Fruit fly (Drosophila melanogaster) whole organism, embryonic: Measurements from ENCODE around the gene CG34278.
A peak's percentile ranks its signal among the peaks of the same experiment; 100 is the strongest.

Source experiments
- Aef1 ChIP-seq: fragments of 200-800 bp; sonication (Bioruptor generic); IDR thresholded peaks from 3 replicates; pipeline ENCODE4 v1.3.6; 2022; ENCODE audit warnings: missing biosample characterization, missing genetic modification characterization
- B-H2 ChIP-seq: fragments of 200-800 bp; sonication (Bioruptor generic); optimal IDR thresholded peaks from 2 replicates; lab custom pipeline; 2018; ENCODE audit warnings: missing biosample characterization, mild to moderate bottlenecking, missing genetic modification characterization
- Bteb2 ChIP-seq: fragments of 200-800 bp; sonication (Bioruptor generic); optimal IDR thresholded peaks from 2 replicates; lab custom pipeline; 2016; ENCODE audit warnings: missing biosample characterization, missing genetic modification characterization
- CG10462 ChIP-seq: fragments of 200-800 bp; sonication (Bioruptor generic); optimal IDR thresholded peaks from 2 replicates; lab custom pipeline; 2016; ENCODE audit warnings: missing biosample characterization, missing genetic modification characterization
- CG10979 ChIP-seq: fragments of 200-800 bp; sonication (Bioruptor generic); optimal IDR thresholded peaks from 2 replicates; lab custom pipeline; 2018; ENCODE audit warnings: missing biosample characterization, mild to moderate bottlenecking, missing genetic modification characterization, moderate library complexity
- CG12155 ChIP-seq: fragments of 200-800 bp; sonication (Bioruptor generic); optimal IDR thresholded peaks from 3 replicates; lab custom pipeline; 2016; ENCODE audit warnings: missing biosample characterization, missing genetic modification characterization
- CG13123 ChIP-seq: fragments of 200-800 bp; sonication (Bioruptor generic); optimal IDR thresholded peaks from 2 replicates; lab custom pipeline; 2016; ENCODE audit warnings: missing biosample characterization, missing genetic modification characterization
- CG13624 ChIP-seq: fragments of 200-800 bp; sonication (Bioruptor generic); optimal IDR thresholded peaks from 2 replicates; lab custom pipeline; 2016; ENCODE audit warnings: missing biosample characterization, missing genetic modification characterization
- CG17568 ChIP-seq: fragments of 200-800 bp; sonication (Bioruptor generic); optimal IDR thresholded peaks from 2 replicates; lab custom pipeline; 2018; ENCODE audit warnings: missing biosample characterization, mild to moderate bottlenecking, missing genetic modification characterization, moderate library complexity
- CG1792 ChIP-seq: fragments of 200-800 bp; sonication (Bioruptor generic); optimal IDR thresholded peaks from 2 replicates; lab custom pipeline; 2016; ENCODE audit warnings: missing biosample characterization, missing genetic modification characterization
- CG18011 ChIP-seq: fragments of 200-800 bp; sonication (Bioruptor generic); optimal IDR thresholded peaks from 2 replicates; lab custom pipeline; 2017; ENCODE audit warnings: missing biosample characterization, missing genetic modification characterization, mild to moderate bottlenecking, moderate library complexity, missing genotype
- CG2199 ChIP-seq: fragments of 200-800 bp; sonication (Bioruptor generic); IDR thresholded peaks from 3 replicates; pipeline ENCODE4 v1.3.6; 2022; ENCODE audit warnings: missing biosample characterization, missing genetic modification characterization
- CG3726 ChIP-seq: fragments of 200-800 bp; sonication (Bioruptor generic); IDR thresholded peaks from 3 replicates; pipeline ENCODE4, ENCODE4 v1.3.6; 2022; ENCODE audit warnings: missing biosample characterization, missing genetic modification characterization
- CG4328 ChIP-seq: fragments of 200-800 bp; sonication (Bioruptor generic); optimal IDR thresholded peaks from 3 replicates; lab custom pipeline; 2017; ENCODE audit warnings: missing biosample characterization, missing genetic modification reagents, missing genetic modification characterization
- CG4404 ChIP-seq: fragments of 200-800 bp; sonication (Bioruptor generic); IDR thresholded peaks from 2 replicates; pipeline ENCODE4 v1.3.6; 2022; ENCODE audit warnings: missing biosample characterization, missing genetic modification characterization
- CG4617 ChIP-seq: fragments of 200-800 bp; sonication (Bioruptor generic); optimal IDR thresholded peaks from 3 replicates; lab custom pipeline; 2016; ENCODE audit warnings: missing biosample characterization, missing genetic modification characterization, borderline replicate concordance
- CG4730 ChIP-seq: fragments of 200-800 bp; sonication (Bioruptor generic); IDR thresholded peaks from 2 replicates; pipeline ENCODE4 v1.3.6; 2022; ENCODE audit warnings: missing biosample characterization, missing genetic modification characterization
- CG6254 ChIP-seq: fragments of 200-800 bp; sonication (Bioruptor generic); optimal IDR thresholded peaks from 3 replicates; lab custom pipeline; 2017; ENCODE audit warnings: mild to moderate bottlenecking, missing biosample characterization, missing genetic modification reagents, missing genetic modification characterization
- CG6689 ChIP-seq: fragments of 200-800 bp; sonication (Bioruptor generic); IDR thresholded peaks from 2 replicates; pipeline ENCODE4 v1.3.6; 2022; ENCODE audit warnings: missing biosample characterization, missing genetic modification characterization
- CG6813 ChIP-seq: fragments of 200-800 bp; sonication (Bioruptor generic); optimal IDR thresholded peaks from 2 replicates; lab custom pipeline; 2017; ENCODE audit warnings: missing biosample characterization, missing genetic modification characterization, mild to moderate bottlenecking, moderate library complexity, missing genetic modification reagents
- CG7271 ChIP-seq: fragments of 200-800 bp; sonication (Bioruptor generic); optimal IDR thresholded peaks from 2 replicates; lab custom pipeline; 2018; ENCODE audit warnings: missing biosample characterization, mild to moderate bottlenecking, missing genetic modification characterization, moderate library complexity
- CG7357 ChIP-seq: fragments of 200-800 bp; sonication (Bioruptor generic); IDR thresholded peaks from 3 replicates; pipeline ENCODE4 v1.3.6; 2022; ENCODE audit warnings: missing biosample characterization, missing genetic modification characterization
- CG8478 ChIP-seq: fragments of >200 bp; optimal IDR thresholded peaks from 2 replicates; lab custom pipeline; 2018
- CG9437 ChIP-seq: fragments of 200-800 bp; sonication (Bioruptor generic); optimal IDR thresholded peaks from 2 replicates; lab custom pipeline; 2018; ENCODE audit warnings: missing biosample characterization, mild to moderate bottlenecking, missing genetic modification characterization
- Camta ChIP-seq: fragments of 200-800 bp; sonication (Bioruptor generic); optimal IDR thresholded peaks from 2 replicates; lab custom pipeline; 2016; ENCODE audit warnings: missing biosample characterization, missing genetic modification characterization
- D19A ChIP-seq: fragments of 200-800 bp; optimal IDR thresholded peaks from 3 replicates; lab custom pipeline; 2019; ENCODE audit warnings: missing biosample characterization, mild to moderate bottlenecking, missing genetic modification characterization, moderate library complexity
- Dad ChIP-seq: fragments of 200-800 bp; sonication (Bioruptor generic); optimal IDR thresholded peaks from 3 replicates; lab custom pipeline; 2016; ENCODE audit warnings: missing biosample characterization, missing genetic modification characterization
- Dbx ChIP-seq: fragments of 200-800 bp; sonication (Bioruptor generic); IDR thresholded peaks from 3 replicates; pipeline ENCODE4 v1.3.6; 2022; ENCODE audit warnings: missing biosample characterization, missing genetic modification characterization
- Deaf1 ChIP-seq: fragments of 200-800 bp; optimal IDR thresholded peaks from 3 replicates; lab custom pipeline; 2019; ENCODE audit warnings: missing biosample characterization, mild to moderate bottlenecking, missing genetic modification characterization, moderate library complexity
- Dll ChIP-seq: fragments of 200-800 bp; sonication (Bioruptor generic); IDR thresholded peaks from 4 replicates; pipeline ENCODE4 v1.3.6; 2022; ENCODE audit warnings: missing biosample characterization, missing genetic modification characterization; ENCODE audit not compliant: partially characterized antibody
- Hr39 ChIP-seq: fragments of >200 bp; optimal IDR thresholded peaks from 2 replicates; lab custom pipeline; 2017
- Mad ChIP-seq: fragments of 200-800 bp; sonication (Bioruptor generic); optimal IDR thresholded peaks from 2 replicates; lab custom pipeline; 2016; ENCODE audit warnings: missing biosample characterization, missing genetic modification characterization
- Max ChIP-seq: fragments of 200-800 bp; sonication (Bioruptor generic); optimal IDR thresholded peaks from 2 replicates; lab custom pipeline; 2016; ENCODE audit warnings: missing biosample characterization, mild to moderate bottlenecking, missing genetic modification characterization
- Med ChIP-seq: fragments of 200-800 bp; sonication (Bioruptor generic); peaks from one replicate; lab custom pipeline; 2016; ENCODE audit warnings: missing biosample characterization, missing genetic modification characterization, mild to moderate bottlenecking, inconsistent platforms, moderate library complexity
- NC2β ChIP-seq: fragments of 200-800 bp; sonication (Bioruptor generic); optimal IDR thresholded peaks from 2 replicates; lab custom pipeline; 2016; ENCODE audit warnings: missing biosample characterization, missing genetic modification characterization
- Nf-YA ChIP-seq: fragments of 200-800 bp; sonication (Bioruptor generic); IDR thresholded peaks from 2 replicates; pipeline ENCODE4 v1.3.6; 2022; ENCODE audit warnings: missing biosample characterization, missing genetic modification characterization
- NfI ChIP-seq: fragments of 200-800 bp; sonication (Bioruptor generic); optimal IDR thresholded peaks from 3 replicates; lab custom pipeline; 2018; ENCODE audit warnings: missing biosample characterization, mild to moderate bottlenecking, missing genetic modification characterization, moderate library complexity
- br ChIP-seq: fragments of >200 bp; optimal IDR thresholded peaks from 2 replicates; lab custom pipeline; 2017
- inv ChIP-seq: fragments of 200-800 bp; sonication (Bioruptor generic); IDR thresholded peaks from 2 replicates; pipeline ENCODE4 v1.3.6; 2022; ENCODE audit warnings: missing biosample characterization, missing genetic modification characterization; ENCODE audit not compliant: partially characterized antibody
- jigr1 ChIP-seq: fragments of 200-800 bp; sonication (Bioruptor generic); IDR thresholded peaks from 3 replicates; pipeline ENCODE4 v1.3.6; 2022; ENCODE audit warnings: missing biosample characterization, missing genetic modification characterization
- ken ChIP-seq: fragments of 200-800 bp; sonication (Bioruptor generic); IDR thresholded peaks from 3 replicates; pipeline ENCODE4 v1.3.6; 2022; ENCODE audit warnings: missing biosample characterization, missing genetic modification characterization
- kni ChIP-seq: fragments of 200-800 bp; sonication (Bioruptor generic); optimal IDR thresholded peaks from 3 replicates; lab custom pipeline; 2017; ENCODE audit warnings: mild to moderate bottlenecking, missing biosample characterization, missing genetic modification reagents, missing genetic modification characterization
- luna ChIP-seq: fragments of 200-800 bp; sonication (Bioruptor generic); optimal IDR thresholded peaks from 2 replicates; lab custom pipeline; 2016; ENCODE audit warnings: missing biosample characterization, missing genetic modification characterization
- p53 ChIP-seq: fragments of 200-800 bp; sonication (Bioruptor generic); optimal IDR thresholded peaks from 2 replicates; lab custom pipeline; 2016; ENCODE audit warnings: missing biosample characterization, missing genetic modification characterization
- run ChIP-seq: fragments of 200-800 bp; sonication (Bioruptor generic); optimal IDR thresholded peaks from 3 replicates; lab custom pipeline; 2018; ENCODE audit warnings: missing biosample characterization, mild to moderate bottlenecking, missing genetic modification characterization
- sens-2 ChIP-seq: fragments of 200-800 bp; sonication (Bioruptor generic); IDR thresholded peaks from 2 replicates; pipeline ENCODE4 v1.3.6; 2022; ENCODE audit warnings: missing biosample characterization, missing genetic modification characterization
- seq ChIP-seq: fragments of 200-800 bp; sonication (Bioruptor generic); IDR thresholded peaks from 2 replicates; pipeline ENCODE4 v1.3.6; 2022; ENCODE audit warnings: missing biosample characterization, missing genetic modification characterization
- sim ChIP-seq: fragments of 200-800 bp; sonication (Bioruptor generic); IDR thresholded peaks from 2 replicates; pipeline ENCODE4 v1.3.6; 2022; ENCODE audit warnings: missing biosample characterization, missing genetic modification characterization
- tx ChIP-seq: fragments of 200-800 bp; sonication (Bioruptor generic); optimal IDR thresholded peaks from 2 replicates; lab custom pipeline; 2016; ENCODE audit warnings: missing biosample characterization, missing genetic modification characterization
- vnd ChIP-seq: fragments of 200-800 bp; sonication (Bioruptor generic); IDR thresholded peaks from 3 replicates; pipeline ENCODE4 v1.3.6; 2022; ENCODE audit warnings: missing biosample characterization, missing genetic modification characterization; ENCODE audit not compliant: partially characterized antibody
- wek ChIP-seq: fragments of 200-800 bp; sonication (Bioruptor generic); optimal IDR thresholded peaks from 3 replicates; lab custom pipeline; 2018; ENCODE audit warnings: missing biosample characterization, mild to moderate bottlenecking, missing genetic modification characterization, moderate library complexity

CG34278 gene

DNA sequence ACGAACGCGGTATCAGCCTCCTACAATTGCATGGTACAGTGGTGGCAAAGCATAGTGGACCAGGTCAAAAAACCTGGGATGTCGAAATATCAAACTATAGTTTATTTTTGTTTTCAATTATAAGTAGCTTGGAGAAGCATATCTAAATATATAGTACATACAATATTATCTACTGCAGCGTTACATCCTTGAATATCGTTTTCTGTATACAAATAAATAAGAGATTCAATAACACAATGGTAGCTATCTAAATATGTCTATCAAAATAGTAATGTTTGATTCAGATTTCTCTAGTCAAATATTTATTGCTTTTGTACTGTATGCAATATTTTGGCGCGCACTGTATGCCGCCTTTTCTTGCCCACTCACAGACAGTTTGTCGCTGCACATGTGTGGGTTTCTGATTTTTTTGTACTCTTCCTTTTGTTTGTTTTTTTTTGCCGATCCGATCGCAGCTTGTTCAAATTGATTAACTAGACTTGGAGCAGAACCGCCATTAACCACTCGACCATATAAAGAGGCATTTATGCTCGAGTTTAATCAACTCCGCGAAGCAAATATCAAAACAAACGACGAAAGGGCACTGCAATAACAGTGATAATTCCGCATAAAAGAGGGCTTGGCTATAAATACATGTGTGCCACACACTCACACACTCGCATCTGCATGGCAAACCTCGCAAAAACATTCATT is 39.5 kb upstream of the CG34278 start (continued):
- TF ChIP-seq B-H2 (GFP tag; lab: Kevin White, UChicago) (peak; percentile 68), CG17568 (GFP tag; lab: Kevin White, UChicago) (peak; percentile 92), Mad (GFP tag; lab: Kevin White, UChicago) (peak; percentile 87), vnd (no peak), Nf-YA (GFP tag; lab: Robert Waterston, UW) (peak; percentile 78), Hr39 (no peak), CG8478 (lab: Kevin White, UChicago) (no peak), CG6813 (GFP tag; lab: Kevin White, UChicago) (peak; percentile 94), CG4730 (GFP tag; lab: Robert Waterston, UW) (peak; percentile 82), NC2β (GFP tag; lab: Kevin White, UChicago) (peak; percentile 85), sens-2 (peak; percentile 66; the same call in 1 of the 2 replicates), sim (GFP tag; lab: Robert Waterston, UW) (peak; percentile 90; the same call in 1 of the 2 replicates), Camta (GFP tag; lab: Kevin White, UChicago) (peak; percentile 93), Dbx (GFP tag; lab: Robert Waterston, UW) (peak; percentile 87), CG6689 (GFP tag; lab: Robert Waterston, UW) (peak; percentile 95), CG4404 (GFP tag; lab: Robert Waterston, UW) (peak; percentile 78), wek (GFP tag; lab: Kevin White, UChicago) (peak; percentile 87), luna (GFP tag; lab: Kevin White, UChicago) (peak; percentile 72), Deaf1 (tag; lab: Kevin White, UChicago) (peak; percentile 80), p53 (GFP tag; lab: Kevin White, UChicago) (peak; percentile 63), jigr1 (GFP tag; lab: Robert Waterston, UW) (peak; percentile 86; the same call in 2 of the 3 replicates), CG7271 (no peak), kni (GFP tag; lab: Kevin White, UChicago) (peak; percentile 69), run (tag; lab: Kevin White, UChicago) (peak; percentile 95), seq (GFP tag; lab: Robert Waterston, UW) (peak; percentile 96), Dad (peak; percentile 82), CG4328 (peak; percentile 91), CG10462 (GFP tag; lab: Kevin White, UChicago) (peak; percentile 94), CG4617 (GFP tag; lab: Kevin White, UChicago) (peak; percentile 74), Max (GFP tag; lab: Kevin White, UChicago) (peak; percentile 96), CG7357 (GFP tag; lab: Robert Waterston, UW) (peak; percentile 85), Med (GFP tag; lab: Kevin White, UChicago) (peak; percentile 97), CG12155 (peak; percentile 87), CG3726 (GFP tag; lab: Robert Waterston, UW) (peak; percentile 87), CG18011 (GFP tag; lab: Kevin White, UChicago) (peak; percentile 83), tx (GFP tag; lab: Kevin White, UChicago) (peak; percentile 77), Dll (GFP tag; lab: Robert Waterston, UW) (no peak), ken (GFP tag; lab: Robert Waterston, UW) (peak; percentile 90), CG13123 (peak; percentile 91), inv (GFP tag; lab: Robert Waterston, UW) (no peak), CG13624 (GFP tag; lab: Kevin White, UChicago) (peak; percentile 92), Aef1 (GFP tag; lab: Robert Waterston, UW) (peak; percentile 90), D19A (tag; lab: Kevin White, UChicago) (peak; percentile 93), NfI (GFP tag; lab: Kevin White, UChicago) (peak; percentile 92), br (lab: Kevin White, UChicago) (no peak), CG9437 (peak; percentile 94), CG6254 (peak; percentile 95), CG2199 (GFP tag; lab: Robert Waterston, UW) (peak; percentile 87), CG10979 (tag; lab: Kevin White, UChicago) (peak; percentile 97), Bteb2 (peak; percentile 91), CG1792 (peak; percentile 64)
